Fruit fly (Drosophila melanogaster) whole organism, adult: ENCODE results near the gene alt.

Experiments used
- CG11617 ChIP-seq: fragments of 200-800 bp; sonication (Bioruptor generic); optimal IDR thresholded peaks from 2 replicates; lab custom pipeline; 2017; ENCODE audit warnings: mild to moderate bottlenecking, missing biosample characterization, missing genetic modification reagents, missing genetic modification characterization
- CG14711 ChIP-seq: fragments of 200-800 bp; sonication (Bioruptor generic); optimal IDR thresholded peaks from 2 replicates; lab custom pipeline; 2018; ENCODE audit warnings: missing biosample characterization, mild to moderate bottlenecking, missing genetic modification characterization, moderate library complexity
- CG1620 ChIP-seq: fragments of 200-800 bp; sonication (Bioruptor generic); optimal IDR thresholded peaks from 2 replicates; lab custom pipeline; 2016; ENCODE audit warnings: missing biosample characterization, missing genetic modification characterization
- CG33017 ChIP-seq: fragments of 200-800 bp; sonication (Bioruptor generic); optimal IDR thresholded peaks from 2 replicates; lab custom pipeline; 2018; ENCODE audit warnings: missing biosample characterization, mild to moderate bottlenecking, missing genetic modification characterization, moderate library complexity
- Clk ChIP-seq: fragments of 200-800 bp; sonication (Bioruptor generic); optimal IDR thresholded peaks from 2 replicates; lab custom pipeline; 2017; ENCODE audit warnings: missing biosample characterization, missing genetic modification characterization
- Crg-1 ChIP-seq: fragments of 200-800 bp; sonication (Bioruptor generic); optimal IDR thresholded peaks from 2 replicates; lab custom pipeline; 2016; ENCODE audit warnings: missing biosample characterization, missing genetic modification characterization
- Hr96 ChIP-seq: fragments of 200-800 bp; sonication (Bioruptor generic); optimal IDR thresholded peaks from 2 replicates; lab custom pipeline; 2016; ENCODE audit warnings: missing biosample characterization, missing genetic modification characterization
- bab1 ChIP-seq: fragments of 200-800 bp; sonication (Bioruptor generic); optimal IDR thresholded peaks from 3 replicates; lab custom pipeline; 2019; ENCODE audit warnings: missing biosample characterization, mild to moderate bottlenecking, missing genetic modification characterization, moderate library complexity
- cnc ChIP-seq, 2 experiments: fragments of >200 bp; optimal IDR thresholded peaks; 2 replicates each; lab custom pipeline; 2017
- kay ChIP-seq: fragments of 200-800 bp; sonication (Bioruptor generic); peaks from one replicate; lab custom pipeline; 2016; ENCODE audit warnings: missing biosample characterization, missing genetic modification characterization, borderline replicate concordance
- ovo ChIP-seq: fragments of 200-800 bp; sonication (Bioruptor generic); optimal IDR thresholded peaks from 2 replicates; lab custom pipeline; 2016; ENCODE audit warnings: missing biosample characterization, missing genetic modification characterization
- pad ChIP-seq: fragments of 200-800 bp; sonication (Bioruptor generic); optimal IDR thresholded peaks from 3 replicates; lab custom pipeline; 2017; ENCODE audit warnings: missing biosample characterization, missing genetic modification characterization, mild to moderate bottlenecking, moderate library complexity, missing genetic modification reagents
- tj ChIP-seq: fragments of 200-800 bp; sonication (Bioruptor generic); optimal IDR thresholded peaks from 3 replicates; lab custom pipeline; 2017; ENCODE audit warnings: missing biosample characterization, mild to moderate bottlenecking, missing genetic modification characterization, moderate library complexity
- toe ChIP-seq: fragments of 200-800 bp; sonication (Bioruptor generic); optimal IDR thresholded peaks from 2 replicates; lab custom pipeline; 2016; ENCODE audit warnings: missing biosample characterization, missing genetic modification characterization

dm6 chr3R:17725558-17725957, 43.2 kb upstream of the alt start, which contains the start of gene Lgr1:
- TF ChIP-seq CG14711 (tag; lab: Kevin White, UChicago) (no peak), CG33017 (tag; lab: Kevin White, UChicago) (no peak), kay (GFP tag; lab: Kevin White, UChicago) (no peak), ovo (no peak), cnc (optimal IDR thresholded peaks at IDR 0.05; lab: Kevin White, UChicago) (no peak), Clk (GFP tag; lab: Kevin White, UChicago) (no peak), toe (GFP tag; lab: Kevin White, UChicago) (no peak), Crg-1 (GFP tag; lab: Kevin White, UChicago) (no peak), bab1 (GFP tag; lab: Kevin White, UChicago) (no peak), tj (no peak), CG1620 (GFP tag; lab: Kevin White, UChicago) (no peak), pad (no peak), Hr96 (GFP tag; lab: Kevin White, UChicago) (no peak), CG11617 (GFP tag; lab: Kevin White, UChicago) (no peak)
